Worm (Caenorhabditis elegans) whole organism, early embryonic: ENCODE data around the gene F19C7.8.

Experiments
- B0310.2 ChIP-seq: sonication (generic microtip); optimal IDR thresholded peaks from 2 replicates; lab custom pipeline; 2016; ENCODE audit warnings: mild to moderate bottlenecking, missing genetic modification characterization, missing compliant biosample characterization
- F13C5.2 ChIP-seq: sonication (generic microtip); optimal IDR thresholded peaks from 2 replicates; lab custom pipeline; 2017; ENCODE audit warnings: mild to moderate bottlenecking, missing genetic modification characterization, inconsistent platforms, missing compliant biosample characterization
- aly-1 ChIP-seq: sonication (generic microtip); optimal IDR thresholded peaks from 2 replicates; lab custom pipeline; 2016; ENCODE audit warnings: missing genetic modification characterization, missing compliant biosample characterization
- ama-1 ChIP-seq: fragments of 150-350 bp; optimal IDR thresholded peaks from 2 replicates; lab custom pipeline; 2014
- ceh-13 ChIP-seq: fragments of 200-800 bp; sonication (Bioruptor generic); optimal IDR thresholded peaks from 2 replicates; lab custom pipeline; 2018; ENCODE audit warnings: mild to moderate bottlenecking, missing genetic modification characterization, missing compliant biosample characterization
- ceh-36 ChIP-seq: sonication (generic microtip); optimal IDR thresholded peaks from 2 replicates; lab custom pipeline; 2016; ENCODE audit warnings: missing genetic modification characterization, inconsistent platforms, missing compliant biosample characterization
- ets-7 ChIP-seq: sonication (generic microtip); optimal IDR thresholded peaks from 2 replicates; lab custom pipeline; 2016; ENCODE audit warnings: missing genotype, missing genetic modification characterization, missing compliant biosample characterization
- flt-1 ChIP-seq: fragments of 200-800 bp; sonication (Bioruptor generic); IDR thresholded peaks from 2 replicates; pipeline ENCODE4 v1.3.6; 2022; ENCODE audit warnings: missing genetic modification characterization, missing compliant biosample characterization
- hmbx-1 ChIP-seq: sonication (generic microtip); optimal IDR thresholded peaks from 2 replicates; lab custom pipeline; 2016; ENCODE audit warnings: mild to moderate bottlenecking, missing genetic modification characterization, missing compliant biosample characterization
- hmg-4 ChIP-seq: fragments of 200-800 bp; sonication (Bioruptor generic); optimal IDR thresholded peaks from 2 replicates; lab custom pipeline; 2018; ENCODE audit warnings: mild to moderate bottlenecking, missing genetic modification characterization, missing compliant biosample characterization
- hnd-1 ChIP-seq: sonication (generic microtip); optimal IDR thresholded peaks from 2 replicates; lab custom pipeline; 2016; ENCODE audit warnings: missing genetic modification characterization, missing compliant biosample characterization
- pes-1 ChIP-seq: fragments of 200-800 bp; sonication (Bioruptor generic); IDR thresholded peaks from 2 replicates; pipeline ENCODE4 v1.3.6; 2022; ENCODE audit warnings: missing genetic modification reagents, missing genetic modification characterization, missing compliant biosample characterization
- scrt-1 ChIP-seq: fragments of 200-800 bp; sonication (Bioruptor generic); IDR thresholded peaks from 2 replicates; pipeline ENCODE4 v1.3.6; 2022; ENCODE audit warnings: missing genetic modification characterization, missing compliant biosample characterization
- sea-1 ChIP-seq: fragments of 200-800 bp; sonication (Bioruptor generic); conservative IDR thresholded peaks from 2 replicates; pipeline ENCODE4 v1.3.6; 2022; ENCODE audit warnings: missing genetic modification characterization, missing compliant biosample characterization
- tbx-11 ChIP-seq: fragments of 200-800 bp; sonication (Bioruptor generic); IDR thresholded peaks from 2 replicates; pipeline ENCODE4 v1.3.6; 2022; ENCODE audit warnings: missing genetic modification characterization, missing compliant biosample characterization
- tbx-37 ChIP-seq: fragments of 200-800 bp; sonication (Bioruptor generic); conservative IDR thresholded peaks from 2 replicates; pipeline ENCODE4 v1.3.6; 2022; ENCODE audit warnings: missing genetic modification reagents, missing genetic modification characterization, missing compliant biosample characterization
- tra-4 ChIP-seq: sonication (generic microtip); optimal IDR thresholded peaks from 2 replicates; lab custom pipeline; 2017; ENCODE audit warnings: missing genetic modification characterization, missing compliant biosample characterization

The F19C7.8 gene

DNA sequence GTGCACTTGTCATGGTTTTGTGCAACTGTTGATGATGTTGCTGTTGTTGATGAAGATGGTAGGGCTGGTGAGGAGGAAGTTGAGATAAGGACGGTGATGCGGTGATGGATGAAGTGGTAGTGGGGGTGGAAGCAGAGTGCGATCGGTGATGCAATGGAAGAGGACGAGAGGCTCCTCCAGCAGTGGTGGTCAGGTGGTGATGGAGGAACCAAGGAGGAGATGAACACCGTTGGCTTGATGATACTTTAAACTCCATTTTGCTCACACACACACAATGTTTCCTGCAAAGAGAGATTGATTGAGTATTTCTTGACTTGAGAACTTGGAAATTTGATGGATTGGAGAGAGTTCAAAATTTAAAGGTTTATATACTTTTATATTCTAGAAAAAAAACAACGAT is at the start of gene F19C7.8:
TSS of gene F19C7.8 (minus strand) at position 256 of the 400 bp plus-strand sequence.
- TF ChIP-seq ama-1 (lab: Kevin White, UChicago) (no peak), ceh-36 (tag; lab: Kevin White, UChicago) (no peak), hnd-1 (tag; lab: Kevin White, UChicago) (no peak), tra-4 (tag; lab: Kevin White, UChicago) (no peak), ets-7 (tag; lab: Kevin White, UChicago) (no peak), pes-1 (GFP tag; lab: Robert Waterston, UW) (no peak)

DNA sequence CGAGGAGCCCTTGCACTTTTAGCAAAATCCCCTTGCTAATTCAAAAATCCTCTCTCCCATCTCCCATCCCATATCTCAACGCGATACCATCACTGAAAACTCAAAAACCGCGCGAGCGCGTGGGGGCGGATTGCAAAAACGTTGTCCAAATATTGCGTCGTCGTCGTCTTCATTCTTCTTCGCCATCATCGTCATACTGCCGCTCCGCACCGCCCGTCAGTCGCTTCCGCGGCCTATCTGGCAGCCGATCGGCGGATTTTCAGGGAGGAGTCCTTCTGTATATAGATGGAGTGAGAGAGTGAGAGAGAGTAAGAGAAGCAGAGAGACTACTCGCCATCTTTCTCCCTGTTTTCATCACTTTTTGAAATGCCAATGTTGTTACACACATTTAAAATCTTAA is 49.0 kb upstream of the F19C7.8 start:
- no peak for TF ChIP-seq scrt-1 (GFP tag; lab: Robert Waterston, UW)
- TF ChIP-seq hnd-1 (tag; lab: Kevin White, UChicago): no peak
- no peak for TF ChIP-seq ets-7 (tag; lab: Kevin White, UChicago)
- no peak for TF ChIP-seq ceh-36 (tag; lab: Kevin White, UChicago)
- no peak for TF ChIP-seq tra-4 (tag; lab: Kevin White, UChicago)
- TF ChIP-seq pes-1 (GFP tag; lab: Robert Waterston, UW): no peak
- TF ChIP-seq sea-1 (GFP tag; lab: Robert Waterston, UW): no peak
- no peak for TF ChIP-seq tbx-11 (GFP tag; lab: Robert Waterston, UW)
- TF ChIP-seq hmg-4: no peak
- no peak for TF ChIP-seq aly-1 (tag; lab: Kevin White, UChicago)
- no peak for TF ChIP-seq F13C5.2 (tag; lab: Kevin White, UChicago)
- TF ChIP-seq ama-1 (lab: Kevin White, UChicago): no peak
- TF ChIP-seq hmbx-1 (tag; lab: Kevin White, UChicago): no peak
- no peak for TF ChIP-seq B0310.2
- TF ChIP-seq tbx-37 (GFP tag; lab: Robert Waterston, UW): no peak

DNA sequence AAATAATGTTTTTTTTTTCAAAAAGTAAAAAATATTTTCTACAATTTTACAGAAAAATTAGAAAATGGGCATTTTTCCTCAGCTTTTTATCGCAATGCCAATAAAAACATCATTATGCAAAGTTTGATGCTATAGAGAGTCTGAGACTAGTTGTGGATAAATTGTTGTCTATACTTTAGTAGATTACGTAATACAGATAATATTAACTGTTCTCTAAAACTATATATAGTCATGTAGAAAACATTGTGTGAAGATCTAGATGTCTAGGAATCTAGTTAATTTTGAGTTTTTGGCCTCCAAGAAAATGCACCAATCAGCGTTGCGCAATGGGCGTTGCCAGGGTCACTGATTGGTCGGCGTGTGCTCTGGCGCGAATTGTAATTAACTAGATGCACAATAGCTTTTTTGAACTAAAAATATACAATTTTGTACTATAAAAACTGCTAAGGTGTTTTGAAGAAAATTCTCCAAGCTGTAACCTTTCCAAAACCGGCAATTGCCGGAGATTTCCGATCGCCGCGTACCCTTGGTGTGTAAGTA is 48.5 kb upstream of the F19C7.8 start:
- no peak for TF ChIP-seq hmbx-1 (tag; lab: Kevin White, UChicago)
- no peak for TF ChIP-seq ets-7 (tag; lab: Kevin White, UChicago)
- TF ChIP-seq tra-4 (tag; lab: Kevin White, UChicago): no peak
- TF ChIP-seq ceh-13 (GFP tag; lab: Kevin White, UChicago): no peak
- no peak for TF ChIP-seq pes-1 (GFP tag; lab: Robert Waterston, UW)
- no peak for TF ChIP-seq aly-1 (tag; lab: Kevin White, UChicago)
- no peak for TF ChIP-seq scrt-1 (GFP tag; lab: Robert Waterston, UW)
- TF ChIP-seq B0310.2: no peak
- TF ChIP-seq sea-1 (GFP tag; lab: Robert Waterston, UW): no peak
- no peak for TF ChIP-seq hnd-1 (tag; lab: Kevin White, UChicago)
- no peak for TF ChIP-seq tbx-37 (GFP tag; lab: Robert Waterston, UW)
- no peak for TF ChIP-seq ama-1 (lab: Kevin White, UChicago)
- no peak for TF ChIP-seq tbx-11 (GFP tag; lab: Robert Waterston, UW)
- no peak for TF ChIP-seq F13C5.2 (tag; lab: Kevin White, UChicago)
- TF ChIP-seq hmg-4: no peak
- no peak for TF ChIP-seq flt-1 (GFP tag; lab: Robert Waterston, UW)
- TF ChIP-seq ceh-36 (tag; lab: Kevin White, UChicago): no peak

DNA sequence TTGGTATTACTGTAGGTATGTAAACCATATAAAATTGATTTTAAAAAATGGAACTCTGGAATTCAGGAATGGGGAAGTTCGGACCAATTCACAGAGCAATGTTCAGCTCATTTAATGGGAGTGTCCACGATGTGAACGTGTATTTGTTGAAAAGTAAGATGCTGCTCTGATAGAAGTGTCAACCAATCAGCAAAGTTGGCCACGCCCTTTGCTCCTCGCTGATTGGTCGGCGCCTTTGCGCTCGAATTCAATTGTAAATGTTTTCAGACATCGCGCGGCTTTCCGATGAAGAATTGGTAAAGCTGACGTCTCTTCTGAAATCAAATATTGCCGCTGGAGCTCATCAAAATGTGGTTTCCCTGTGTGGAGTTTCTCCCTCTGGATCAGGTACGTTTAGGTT is 45.3 kb upstream of the F19C7.8 start:
- TF ChIP-seq B0310.2: no peak
- no peak for TF ChIP-seq ets-7 (tag; lab: Kevin White, UChicago)
- no peak for TF ChIP-seq tra-4 (tag; lab: Kevin White, UChicago)
- TF ChIP-seq sea-1 (GFP tag; lab: Robert Waterston, UW): no peak
- TF ChIP-seq hnd-1 (tag; lab: Kevin White, UChicago): no peak
- no peak for TF ChIP-seq hmg-4
- TF ChIP-seq scrt-1 (GFP tag; lab: Robert Waterston, UW): no peak
- TF ChIP-seq flt-1 (GFP tag; lab: Robert Waterston, UW): no peak
- TF ChIP-seq tbx-37 (GFP tag; lab: Robert Waterston, UW): no peak
- TF ChIP-seq ceh-13 (GFP tag; lab: Kevin White, UChicago): no peak
- TF ChIP-seq F13C5.2 (tag; lab: Kevin White, UChicago): no peak
- no peak for TF ChIP-seq ceh-36 (tag; lab: Kevin White, UChicago)
- no peak for TF ChIP-seq aly-1 (tag; lab: Kevin White, UChicago)
- TF ChIP-seq ama-1 (lab: Kevin White, UChicago): no peak
- no peak for TF ChIP-seq pes-1 (GFP tag; lab: Robert Waterston, UW)
- no peak for TF ChIP-seq hmbx-1 (tag; lab: Kevin White, UChicago)
- no peak for TF ChIP-seq tbx-11 (GFP tag; lab: Robert Waterston, UW)

DNA sequence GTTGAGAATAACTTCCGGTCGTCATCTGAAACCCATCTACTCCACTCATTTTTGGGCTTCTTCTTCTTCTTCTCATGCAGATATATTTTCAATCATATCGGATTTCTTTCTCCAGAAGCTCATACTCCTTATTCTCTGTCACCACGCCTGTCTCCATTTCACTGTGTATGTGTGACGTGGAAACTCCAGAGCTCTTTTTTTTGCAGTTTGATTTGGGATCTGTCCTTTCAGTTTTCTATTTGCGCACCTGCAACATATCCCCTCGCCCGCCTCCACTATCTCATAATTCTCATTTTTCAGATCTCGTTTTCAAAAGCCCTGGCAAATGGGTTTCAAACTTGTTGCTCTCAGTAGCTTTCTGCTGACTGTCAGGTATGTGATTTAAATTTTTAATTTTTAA is 40.8 kb upstream of the F19C7.8 start, which contains the start of gene kin-36:
TSS of gene kin-36 (plus strand) at position 301 of the 400 bp plus-strand sequence.
- TF ChIP-seq flt-1 (GFP tag; lab: Robert Waterston, UW): no peak

DNA sequence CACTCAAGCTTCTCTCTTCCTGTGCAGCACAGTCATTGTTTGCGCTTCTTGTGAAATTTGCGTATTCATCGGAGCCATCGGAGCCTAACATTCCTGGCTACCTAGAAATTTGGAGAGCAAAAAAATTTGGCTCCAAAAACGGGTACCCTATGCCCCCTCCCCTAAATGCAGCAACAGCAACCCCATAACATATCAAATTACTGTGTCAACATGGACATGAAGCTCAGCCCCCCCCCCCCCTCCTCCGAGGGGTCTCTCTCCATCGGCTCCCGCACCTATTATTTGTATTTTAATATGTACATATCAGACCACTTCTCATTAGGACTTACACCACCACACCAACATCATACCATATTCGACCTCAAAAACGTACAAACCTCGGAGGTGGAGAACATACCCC is 36.4 kb upstream of the F19C7.8 start:
- TF ChIP-seq hmg-4: no peak

DNA sequence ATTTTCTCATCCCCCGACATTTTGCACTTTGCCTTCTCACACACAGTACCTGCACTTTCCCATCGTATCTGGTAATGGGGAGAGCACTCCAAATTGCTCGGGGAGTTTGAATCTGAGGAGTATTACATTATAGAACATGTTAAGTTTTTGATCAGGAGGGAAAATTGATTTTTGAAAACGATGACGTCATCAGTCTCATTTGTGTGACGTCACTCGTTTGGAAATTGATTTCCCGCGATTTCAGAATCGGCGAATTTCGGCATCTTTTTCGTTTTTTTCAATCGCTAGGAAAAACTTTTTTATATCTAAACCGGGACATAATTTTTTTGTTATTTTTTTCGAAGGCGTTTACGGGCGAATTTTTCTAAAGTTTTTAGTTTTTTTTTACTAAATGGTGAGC is 35.4 kb upstream of the F19C7.8 start:
- no peak for TF ChIP-seq sea-1 (GFP tag; lab: Robert Waterston, UW)

DNA sequence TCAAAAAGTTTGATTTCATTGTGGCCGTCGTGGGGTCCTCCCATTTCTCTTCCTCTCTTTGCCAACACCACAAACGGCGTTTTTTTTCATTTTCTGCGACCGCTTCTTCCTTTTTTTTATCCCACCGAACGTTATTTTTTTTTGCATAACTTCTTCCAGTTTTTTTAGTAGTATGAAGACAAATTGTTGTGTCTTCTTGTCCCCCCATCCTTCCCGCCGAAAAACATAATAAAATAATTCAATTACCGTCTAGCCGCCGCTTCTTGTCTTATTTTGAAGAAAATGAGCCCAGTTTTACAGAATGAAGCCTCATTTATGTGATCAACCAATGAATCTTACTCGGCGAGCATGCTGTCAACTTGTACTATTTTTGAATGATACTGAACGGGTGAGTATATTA is 31.3 kb upstream of the F19C7.8 start, which contains the start of gene F29B9.12:
TSS of gene F29B9.12 (plus strand) at position 301 of the 400 bp plus-strand sequence.
- no peak for TF ChIP-seq flt-1 (GFP tag; lab: Robert Waterston, UW)
- TF ChIP-seq hmg-4: no peak
- no peak for TF ChIP-seq ceh-13 (GFP tag; lab: Kevin White, UChicago)
- no peak for TF ChIP-seq ama-1 (lab: Kevin White, UChicago)
